Fruit fly (Drosophila melanogaster): ENCODE results near the gene chb.
A peak's percentile ranks its signal among the peaks of the same experiment; 100 is the strongest.

Gene chb

DNA sequence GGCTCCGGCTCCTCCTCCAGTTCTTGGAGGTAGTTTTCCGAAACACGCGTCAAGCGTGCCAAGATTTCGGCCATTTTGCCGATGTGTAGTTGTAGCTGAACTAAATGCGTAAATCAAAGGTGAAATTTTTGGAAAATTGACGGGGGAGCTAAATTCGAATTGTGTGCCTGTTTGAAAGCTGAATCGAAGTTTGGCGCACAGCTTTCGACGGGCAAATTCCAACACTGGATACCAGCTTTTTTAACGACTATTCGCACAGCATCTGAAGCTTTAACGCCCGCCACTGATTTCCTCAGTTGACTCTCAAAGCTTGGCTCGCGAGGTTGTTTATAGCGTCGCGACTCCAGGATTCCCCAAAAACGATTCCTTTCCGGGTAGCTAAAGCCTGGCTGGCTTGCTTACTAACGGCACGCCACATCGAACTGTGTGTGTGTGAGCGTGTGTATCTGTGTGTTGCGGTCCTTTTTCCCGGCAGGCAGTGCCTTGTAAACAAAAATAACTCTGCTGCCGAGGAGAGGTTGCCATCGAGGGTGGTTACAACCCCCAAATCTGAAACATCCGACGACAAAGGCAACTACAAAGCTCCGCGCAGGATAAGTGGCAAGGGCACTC is 37.4 kb downstream of the chb start, which contains the start of the genes CG10510 and CG10508:
TSS of gene CG10510 (minus strand) at position 164 of the 612 bp plus-strand sequence.
TSS of gene CG10508 (plus strand) at position 295 of the 612 bp plus-strand sequence.
- TF ChIP-seq Sox14 (GFP tag; optimal IDR thresholded peaks at IDR 0.05) (no peak), ss (GFP tag; optimal IDR thresholded peaks at IDR 0.05) (no peak), OdsH (GFP tag; optimal IDR thresholded peaks at IDR 0.05) (no peak), Lpt (GFP tag; optimal IDR thresholded peaks at IDR 0.05) (no peak), salr (GFP tag; optimal IDR thresholded peaks at IDR 0.05) (no peak), svp (GFP tag) (no peak), Ets96B (tag; optimal IDR thresholded peaks at IDR 0.05) (no peak), CG1621 (tag; optimal IDR thresholded peaks at IDR 0.05) (no peak), CG6854 (GFP tag; optimal IDR thresholded peaks at IDR 0.05) (no peak), Hr4 (GFP tag; optimal IDR thresholded peaks at IDR 0.05) (no peak), Ets21C (GFP tag; optimal IDR thresholded peaks at IDR 0.05) (no peak)

DNA sequence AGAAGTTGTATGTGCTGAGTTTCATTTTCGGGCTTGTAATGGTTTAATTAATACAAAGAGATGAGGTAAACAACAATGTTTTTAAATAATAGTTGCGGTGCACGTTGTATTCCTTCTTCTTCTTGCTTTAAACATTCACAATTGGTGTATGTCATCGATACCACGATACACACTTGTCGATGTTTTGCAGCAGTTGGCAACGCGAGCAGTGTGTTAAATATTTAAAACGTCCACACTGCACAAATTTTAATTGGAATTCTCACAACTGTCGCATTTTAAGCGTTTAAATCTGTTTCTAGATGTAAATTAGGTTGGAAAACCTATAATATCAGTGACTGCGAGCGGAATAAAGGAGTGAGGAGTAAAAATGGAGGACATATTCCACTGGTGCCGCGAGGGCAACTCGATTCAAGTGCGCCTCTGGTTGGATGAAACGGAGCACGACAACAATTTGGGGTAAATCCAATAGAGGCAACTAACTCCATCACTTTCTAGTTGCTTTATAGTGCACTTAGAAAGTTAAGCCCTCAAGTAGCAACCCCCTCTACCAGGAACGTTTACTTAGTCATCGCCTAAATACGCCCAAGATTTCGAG is 44.1 kb downstream of the chb start, which contains the start of the genes Trmt112 and Ilk:
TSS of gene Trmt112 (minus strand) at position 143 of the 595 bp plus-strand sequence.
TSS of gene Ilk (plus strand) at position 205 of the 595 bp plus-strand sequence.
- TF ChIP-seq CG11294 (GFP tag; IDR thresholded peaks at IDR 0.05): no peak
- TF ChIP-seq CG31627 (GFP tag; optimal IDR thresholded peaks at IDR 0.05): no peak
- no peak for TF ChIP-seq CG8632 (GFP tag; optimal IDR thresholded peaks at IDR 0.05)
- peak; percentile 76 for TF ChIP-seq Eip78C (GFP tag)
- no peak for TF ChIP-seq CG8319 (GFP tag; optimal IDR thresholded peaks at IDR 0.05)
- peak; percentile 60 for TF ChIP-seq fkh (GFP tag; optimal IDR thresholded peaks at IDR 0.05)
- no peak for TF ChIP-seq fd85E (GFP tag; optimal IDR thresholded peaks at IDR 0.05)
- TF ChIP-seq acj6 (GFP tag; optimal IDR thresholded peaks at IDR 0.05): no peak
- TF ChIP-seq CG32006 (GFP tag; optimal IDR thresholded peaks at IDR 0.05): no peak
- TF ChIP-seq CG11902 (GFP tag; optimal IDR thresholded peaks at IDR 0.05): no peak
- no peak for TF ChIP-seq Hr39 (GFP tag; optimal IDR thresholded peaks at IDR 0.05)
- TF ChIP-seq cyc (GFP tag; optimal IDR thresholded peaks at IDR 0.05): no peak
- no peak for TF ChIP-seq vri (GFP tag; optimal IDR thresholded peaks at IDR 0.05)
- no peak for TF ChIP-seq CG6163 (GFP tag; IDR thresholded peaks at IDR 0.05)
- no peak for TF ChIP-seq CG3032 (tag; optimal IDR thresholded peaks at IDR 0.05)
- no peak for TF ChIP-seq dac (GFP tag; optimal IDR thresholded peaks at IDR 0.05)
- TF ChIP-seq dsx (GFP tag; optimal IDR thresholded peaks at IDR 0.05; ENCODE audit: poor library complexity, severe bottlenecking): peak; percentile 46
- no peak for TF ChIP-seq CG1621 (tag; optimal IDR thresholded peaks at IDR 0.05)
- TF ChIP-seq CG6792 (GFP tag; optimal IDR thresholded peaks at IDR 0.05): no peak

DNA sequence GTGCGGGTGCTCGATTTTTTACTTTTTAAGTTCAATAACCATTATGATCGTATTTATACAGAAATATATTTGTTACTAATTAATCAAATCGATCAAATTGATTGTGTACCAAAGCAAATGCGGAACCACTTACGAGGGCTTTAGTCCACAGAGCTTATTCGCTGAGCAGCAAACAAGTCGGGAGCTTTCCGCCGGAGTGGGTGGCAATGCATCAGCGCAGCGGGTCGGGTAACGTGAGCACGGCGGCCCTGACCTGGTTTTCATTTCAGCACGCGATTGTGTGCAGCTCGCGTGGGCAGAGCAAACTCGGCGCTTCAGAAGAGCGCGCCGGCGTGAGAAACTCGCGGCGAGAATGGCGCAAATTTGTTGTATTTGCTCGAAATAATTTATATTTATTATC is 46.5 kb downstream of the chb start:
- TF ChIP-seq CG1621 (tag; optimal IDR thresholded peaks at IDR 0.05) (no peak), CG10631 (GFP tag; optimal IDR thresholded peaks at IDR 0.05) (no peak), Eip75B (GFP tag; optimal IDR thresholded peaks at IDR 0.05) (peak; percentile 39), CG32006 (GFP tag; optimal IDR thresholded peaks at IDR 0.05) (no peak), vri (GFP tag; optimal IDR thresholded peaks at IDR 0.05) (no peak), CG6163 (GFP tag; IDR thresholded peaks at IDR 0.05) (peak; percentile 44; the same call in 1 of the 3 replicates), acj6 (GFP tag; optimal IDR thresholded peaks at IDR 0.05) (no peak), achi (GFP tag; optimal IDR thresholded peaks at IDR 0.05) (no peak)

DNA sequence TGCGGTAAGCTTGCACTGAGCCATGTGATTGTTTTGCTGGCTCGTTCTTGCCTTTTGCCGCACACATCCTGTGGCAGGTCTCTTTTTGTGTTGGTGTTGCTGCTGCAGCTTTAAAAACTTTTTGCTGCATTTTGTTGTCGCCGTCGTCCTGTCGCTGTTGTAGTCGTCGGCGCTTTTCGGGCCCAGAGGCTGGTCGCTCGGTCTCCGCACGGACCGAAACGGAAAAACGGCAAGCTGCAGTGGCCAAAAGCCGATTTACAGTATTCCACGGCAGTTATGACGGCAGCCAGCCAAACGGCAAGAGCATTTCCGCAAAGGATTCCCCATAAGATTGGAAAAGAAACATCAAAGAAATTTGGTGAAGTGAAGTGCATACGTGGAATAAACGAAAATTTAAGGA is 47.4 kb downstream of the chb start, which contains the start of gene CG43219:
TSS of gene CG43219 (plus strand) at position 301 of the 400 bp plus-strand sequence.
- peak; percentile 5 for TF ChIP-seq Eip78C (GFP tag)
- no peak for TF ChIP-seq CG6854 (GFP tag; optimal IDR thresholded peaks at IDR 0.05)

DNA sequence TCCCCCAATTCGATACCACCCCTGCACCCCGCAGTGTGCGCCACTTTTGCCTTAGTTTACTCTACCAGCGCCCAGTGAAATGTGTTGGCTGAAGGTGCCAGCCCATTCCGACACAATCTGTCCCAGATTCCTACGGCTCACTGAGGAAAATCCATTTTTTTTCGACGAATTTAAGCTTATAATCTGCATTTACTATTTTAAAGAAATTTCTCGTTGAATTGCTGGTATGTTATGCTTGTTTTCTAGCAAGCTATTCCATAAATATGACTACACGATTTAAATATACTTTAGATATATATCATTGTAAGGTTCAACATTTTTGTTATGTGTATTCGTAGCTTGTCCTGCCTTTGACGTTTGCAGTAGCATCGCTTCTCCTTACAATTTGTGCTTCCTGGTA is 50.6 kb downstream of the chb start:
- TF ChIP-seq Hr4 (GFP tag; optimal IDR thresholded peaks at IDR 0.05): peak; percentile 60
- no peak for TF ChIP-seq CG4318 (GFP tag; optimal IDR thresholded peaks at IDR 0.05)
- TF ChIP-seq pdm3 (GFP tag; optimal IDR thresholded peaks at IDR 0.05): peak; percentile 47
- TF ChIP-seq Sox15 (GFP tag; optimal IDR thresholded peaks at IDR 0.05): no peak
- no peak for TF ChIP-seq CG8632 (GFP tag; optimal IDR thresholded peaks at IDR 0.05)
- TF ChIP-seq Gug (GFP tag; IDR thresholded peaks at IDR 0.05): peak; percentile 31; the same call in 1 of the 2 replicates
- TF ChIP-seq CG3919 (GFP tag; optimal IDR thresholded peaks at IDR 0.05): peak; percentile 39
- TF ChIP-seq lz (GFP tag; optimal IDR thresholded peaks at IDR 0.05): no peak
- no peak for TF ChIP-seq CG16779 (tag; optimal IDR thresholded peaks at IDR 0.05)
- peak; percentile 61 for TF ChIP-seq CG6276 (GFP tag; optimal IDR thresholded peaks at IDR 0.05)
- TF ChIP-seq fd59A (GFP tag; optimal IDR thresholded peaks at IDR 0.05): no peak
- peak; percentile 30 for TF ChIP-seq svp (GFP tag)
- peak; percentile 33 for TF ChIP-seq acj6 (GFP tag; optimal IDR thresholded peaks at IDR 0.05)
- TF ChIP-seq OdsH (GFP tag; optimal IDR thresholded peaks at IDR 0.05): peak; percentile 34
- TF ChIP-seq CG10631 (GFP tag; optimal IDR thresholded peaks at IDR 0.05): no peak
- TF ChIP-seq CG9139 (GFP tag; optimal IDR thresholded peaks at IDR 0.05): no peak
- peak in 1 of 2 experiments; percentile 38 for TF ChIP-seq salr (GFP tag; optimal IDR thresholded peaks at IDR 0.05)
- peak; percentile 57 for TF ChIP-seq CG32006 (GFP tag; optimal IDR thresholded peaks at IDR 0.05)
- no peak for TF ChIP-seq cyc (GFP tag; optimal IDR thresholded peaks at IDR 0.05)

Data from whole organism, prepupa.